Fruit fly (Drosophila melanogaster): ENCODE data around the gene CG31674.
A peak's percentile ranks its signal among the peaks of the same experiment; 100 is the strongest.

CG31674 gene

dm6 chr2L:20840462-20841038 lies 9.5 kb downstream of the CG31674 start, which contains the start of gene CG31676 (continued):
- TF ChIP-seq Nf-YC (tag; optimal IDR thresholded peaks at IDR 0.05): no peak
- TF ChIP-seq Hr3 (GFP tag; optimal IDR thresholded peaks at IDR 0.05): no peak
- no peak for TF ChIP-seq CG16779 (GFP tag; IDR thresholded peaks at IDR 0.05)
- TF ChIP-seq CG33213 (GFP tag; optimal IDR thresholded peaks at IDR 0.05): no peak
- TF ChIP-seq CG7271 (tag; optimal IDR thresholded peaks at IDR 0.05): no peak
- peak; percentile 47 for TF ChIP-seq CG12071 (GFP tag; optimal IDR thresholded peaks at IDR 0.05)
- TF ChIP-seq CG13296 (GFP tag; optimal IDR thresholded peaks at IDR 0.05): peak; percentile 48
- peak; percentile 81; the same call in 1 of the 2 replicates for TF ChIP-seq CG32532 (GFP tag; IDR thresholded peaks at IDR 0.05)
- TF ChIP-seq so (GFP tag; IDR thresholded peaks at IDR 0.05): 0 out of 3 replicates have a peak, but pooled peaks have one; percentile 21
- TF ChIP-seq ind (GFP tag; optimal IDR thresholded peaks at IDR 0.05): no peak
- peak; percentile 73 for TF ChIP-seq B-H2 (GFP tag; optimal IDR thresholded peaks at IDR 0.05)
- TF ChIP-seq CG6854 (GFP tag; optimal IDR thresholded peaks at IDR 0.05): peak; percentile 45
- peak; percentile 40; the same call in 1 of the 2 replicates for TF ChIP-seq wdn (GFP tag; IDR thresholded peaks at IDR 0.05)
- peak; percentile 45 for TF ChIP-seq CG10543 (GFP tag; optimal IDR thresholded peaks at IDR 0.05)
- peak; percentile 29; the same call in 1 of the 3 replicates for TF ChIP-seq dysf (GFP tag; IDR thresholded peaks at IDR 0.05)
- peak; percentile 40 for TF ChIP-seq CG6765 (GFP tag; optimal IDR thresholded peaks at IDR 0.05)
- peak; percentile 5 to 15 for TF ChIP-seq Trl (optimal IDR thresholded peaks at IDR 0.05)
- no peak for TF ChIP-seq Trl (GFP tag; optimal IDR thresholded peaks at IDR 0.05)
- TF ChIP-seq odd (GFP tag; optimal IDR thresholded peaks at IDR 0.05): peak; percentile 37
- TF ChIP-seq CG3281 (GFP tag; optimal IDR thresholded peaks at IDR 0.05): peak; percentile 56
- TF ChIP-seq ac (GFP tag; optimal IDR thresholded peaks at IDR 0.05): no peak
- TF ChIP-seq B-H1 (GFP tag; IDR thresholded peaks at IDR 0.05): no peak
- TF ChIP-seq PHDP (tag; optimal IDR thresholded peaks at IDR 0.05): peak; percentile 30
- no peak for TF ChIP-seq lilli (GFP tag; optimal IDR thresholded peaks at IDR 0.05)
- TF ChIP-seq ci (GFP tag; IDR thresholded peaks at IDR 0.05): peak; percentile 70
- peak; percentile 41 for TF ChIP-seq Deaf1 (tag; optimal IDR thresholded peaks at IDR 0.05)
- TF ChIP-seq BtbVII (GFP tag; optimal IDR thresholded peaks at IDR 0.05): peak; percentile 42
- peak; percentile 34 for TF ChIP-seq CG12219 (GFP tag; optimal IDR thresholded peaks at IDR 0.05)
- peak; percentile 100 for TF ChIP-seq CG15601 (tag; optimal IDR thresholded peaks at IDR 0.05)
- peak; percentile 12 for TF ChIP-seq CG17385 (GFP tag; optimal IDR thresholded peaks at IDR 0.05)
- TF ChIP-seq CG34376 (GFP tag; optimal IDR thresholded peaks at IDR 0.05): peak; percentile 61
- TF ChIP-seq CG4617 (GFP tag; optimal IDR thresholded peaks at IDR 0.05; ENCODE audit: borderline replicate concordance): no peak
- peak; percentile 69 for TF ChIP-seq mirr (GFP tag; optimal IDR thresholded peaks at IDR 0.05)
- TF ChIP-seq hkb (optimal IDR thresholded peaks at IDR 0.05): no peak
- no peak for TF ChIP-seq hkb (GFP tag; IDR thresholded peaks at IDR 0.05)
- TF ChIP-seq chinmo (GFP tag; IDR thresholded peaks at IDR 0.05; ENCODE audit: partially characterized antibody): 0 out of 4 replicates have a peak, but pooled peaks have one; percentile 22
- TF ChIP-seq grau (tag; optimal IDR thresholded peaks at IDR 0.05): no peak
- TF ChIP-seq caup (GFP tag; optimal IDR thresholded peaks at IDR 0.05; ENCODE audit: severe bottlenecking): peak; percentile 56
- no peak for TF ChIP-seq dpn (GFP tag; optimal IDR thresholded peaks at IDR 0.05)
- no peak for TF ChIP-seq row (GFP tag; IDR thresholded peaks at IDR 0.05)
- TF ChIP-seq jumu (GFP tag; optimal IDR thresholded peaks at IDR 0.05): no peak
- peak; percentile 1 for TF ChIP-seq HLHmδ (GFP tag; optimal IDR thresholded peaks at IDR 0.05)
- TF ChIP-seq CG7987 (GFP tag; optimal IDR thresholded peaks at IDR 0.05): peak; percentile 53
- no peak for TF ChIP-seq hb (GFP tag; IDR thresholded peaks at IDR 0.05; ENCODE audit: partially characterized antibody)
- no peak for TF ChIP-seq fu2 (GFP tag; optimal IDR thresholded peaks at IDR 0.05)
- TF ChIP-seq CG6813 (GFP tag; optimal IDR thresholded peaks at IDR 0.05): peak; percentile 57
- TF ChIP-seq p53 (GFP tag; optimal IDR thresholded peaks at IDR 0.05): no peak
- peak; percentile 53 for TF ChIP-seq lab (GFP tag; optimal IDR thresholded peaks at IDR 0.05)
- TF ChIP-seq luna (GFP tag; optimal IDR thresholded peaks at IDR 0.05): peak; percentile 46
- peak; percentile 4 for TF ChIP-seq sug (tag; optimal IDR thresholded peaks at IDR 0.05)

Data from whole organism, embryonic.